Worm (Caenorhabditis elegans) whole organism, L3 larva: ENCODE results near the gene F49E12.7.

Experiments
- ZK546.5 ChIP-seq: sonication (generic microtip); optimal IDR thresholded peaks from 2 replicates; lab custom pipeline; 2017; ENCODE audit warnings: missing biosample characterization, missing genetic modification characterization
- nhr-12 ChIP-seq: fragments of 150-350 bp; optimal IDR thresholded peaks from 2 replicates; lab custom pipeline; 2014; ENCODE audit warnings: missing biosample characterization, missing genetic modification characterization
- pqm-1 ChIP-seq: fragments of 150-350 bp; optimal IDR thresholded peaks from 2 replicates; lab custom pipeline; 2017; ENCODE audit warnings: missing biosample characterization, missing genetic modification characterization, inconsistent platforms

DNA sequence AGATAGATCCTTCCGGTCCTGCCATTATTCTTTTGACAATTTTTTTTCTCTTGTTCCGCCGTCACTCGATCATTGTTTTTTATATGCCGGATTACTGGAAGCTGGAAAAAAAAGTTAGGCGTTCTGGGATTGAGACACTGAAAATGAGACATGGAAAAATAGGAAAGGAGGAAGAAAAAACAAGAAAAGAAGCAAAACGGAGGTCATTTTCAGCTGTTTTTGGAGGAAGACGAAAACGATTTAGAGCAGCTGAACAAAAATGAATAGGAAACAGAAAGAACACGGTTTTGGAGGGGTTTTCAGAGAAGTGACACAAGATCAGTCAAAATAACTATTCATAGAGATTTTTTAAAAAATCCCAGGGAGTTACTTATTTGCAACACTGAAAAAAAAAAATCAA is 26.9 kb downstream of the F49E12.7 start, which contains the start of gene amt-3:
- TF ChIP-seq pqm-1 (tag; lab: Kevin White, UChicago), result no peak
- no peak for TF ChIP-seq ZK546.5 (tag; lab: Kevin White, UChicago)
- TF ChIP-seq nhr-12 (tag; lab: Kevin White, UChicago), result no peak
